Fruit fly (Drosophila melanogaster): ENCODE results near the gene CG13850.

DNA sequence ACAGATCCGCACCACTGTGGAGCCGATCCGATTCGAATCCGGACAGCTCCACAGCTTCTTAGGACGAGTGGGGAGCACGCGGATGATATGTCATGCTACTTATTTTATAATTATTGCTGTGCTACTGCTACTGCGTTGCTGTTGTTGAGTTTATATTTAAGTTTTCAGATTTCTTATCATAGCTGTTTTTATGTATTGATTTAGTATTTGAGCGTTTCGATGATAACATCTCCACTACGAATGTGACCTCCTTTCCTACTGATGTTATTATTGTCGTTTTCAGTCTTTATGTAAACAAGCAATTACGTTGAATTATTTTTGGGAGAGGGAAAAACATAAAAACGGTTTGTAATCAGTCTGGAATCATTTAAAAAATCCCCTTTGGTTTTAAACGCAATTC lies 45.3 kb upstream of the CG13850 start:
- TF ChIP-seq usp (GFP tag; optimal IDR thresholded peaks at IDR 0.05) (no peak), psq (GFP tag; optimal IDR thresholded peaks at IDR 0.05) (no peak), Hr78 (GFP tag; optimal IDR thresholded peaks at IDR 0.05) (no peak), GATAd (GFP tag; optimal IDR thresholded peaks at IDR 0.05) (no peak), Myc (optimal IDR thresholded peaks at IDR 0.05) (no peak), h (GFP tag; optimal IDR thresholded peaks at IDR 0.05) (no peak), woc (GFP tag; optimal IDR thresholded peaks at IDR 0.05) (no peak), rgr (GFP tag; optimal IDR thresholded peaks at IDR 0.05) (no peak), Mio (GFP tag; optimal IDR thresholded peaks at IDR 0.05) (no peak)

Measured in whole organism, wandering third instar larva.